Worm (Caenorhabditis elegans): ENCODE measurements around the gene mel-28.
"Not testable (repeated sequence)": the region's sequence is repeated elsewhere in the genome, so short reads cannot be mapped to it uniquely, and the experiment has no call there.

ce11 chrIII:4742620-4743019, 43.3 kb upstream of the mel-28 start, which contains the start of gene twk-6:
- TF ChIP-seq ama-1 (optimal IDR thresholded peaks at IDR 0.05); B0310.2 (tag; optimal IDR thresholded peaks at IDR 0.05); tra-4 (tag; optimal IDR thresholded peaks at IDR 0.05); F13C5.2 (tag; optimal IDR thresholded peaks at IDR 0.05); ets-7 (tag; optimal IDR thresholded peaks at IDR 0.05); hnd-1 (tag; optimal IDR thresholded peaks at IDR 0.05); flt-1 (GFP tag; IDR thresholded peaks at IDR 0.05); scrt-1 (GFP tag; IDR thresholded peaks at IDR 0.05); pes-1 (GFP tag; IDR thresholded peaks at IDR 0.05); ceh-36 (tag; optimal IDR thresholded peaks at IDR 0.05); tbx-11 (GFP tag; IDR thresholded peaks at IDR 0.05); sea-1 (GFP tag; conservative IDR thresholded peaks at IDR 0.05); aly-1 (tag; optimal IDR thresholded peaks at IDR 0.05); ceh-13 (GFP tag; optimal IDR thresholded peaks at IDR 0.05): not testable (repeated sequence)
